Fruit fly (Drosophila melanogaster): ENCODE measurements around the gene Trp1.

Gene Trp1

dm6 chr2L:9966983-9967737, 42.0 kb upstream of the Trp1 start, which contains the start of the genes Dref and RpL13:
TSS of gene Dref (minus strand) at chr2L:9967229.
TSS of gene RpL13 (plus strand) at chr2L:9967313.
- peak; percentile 84 for TF ChIP-seq CG7368 (GFP tag; optimal IDR thresholded peaks at IDR 0.05)
- peak; percentile 72 for TF ChIP-seq acj6 (GFP tag; optimal IDR thresholded peaks at IDR 0.05)
- peak; percentile 82 for TF ChIP-seq Blimp-1 (GFP tag; optimal IDR thresholded peaks at IDR 0.05)
- no peak for TF ChIP-seq CG11902 (GFP tag; optimal IDR thresholded peaks at IDR 0.05)
- TF ChIP-seq vri (GFP tag; optimal IDR thresholded peaks at IDR 0.05), result peak; percentile 92
- no peak for TF ChIP-seq CG4318 (GFP tag; optimal IDR thresholded peaks at IDR 0.05)
- peak; percentile 90 for TF ChIP-seq svp (GFP tag)
- TF ChIP-seq dac (GFP tag; optimal IDR thresholded peaks at IDR 0.05), result peak; percentile 46
- TF ChIP-seq Sox102F (GFP tag; optimal IDR thresholded peaks at IDR 0.05), result peak; percentile 92
- TF ChIP-seq eg (GFP tag; IDR thresholded peaks at IDR 0.05), result peak; percentile 83
- peak; percentile 68 for TF ChIP-seq CG3032 (tag; optimal IDR thresholded peaks at IDR 0.05)
- TF ChIP-seq CG9139 (GFP tag; optimal IDR thresholded peaks at IDR 0.05), result peak; percentile 86
- peak; percentile 39; the same call in 1 of the 2 replicates for TF ChIP-seq CG15336 (GFP tag; IDR thresholded peaks at IDR 0.05)
- peak; percentile 82 for TF ChIP-seq achi (GFP tag; optimal IDR thresholded peaks at IDR 0.05)
- TF ChIP-seq Eip93F (GFP tag; optimal IDR thresholded peaks at IDR 0.05), result no peak
- peak; percentile 69 to 93 for TF ChIP-seq ss (GFP tag; optimal IDR thresholded peaks at IDR 0.05)
- TF ChIP-seq Gug (GFP tag; IDR thresholded peaks at IDR 0.05), result peak; percentile 44
- TF ChIP-seq Eip78C (GFP tag), result peak; percentile 90
- TF ChIP-seq Met (GFP tag; optimal IDR thresholded peaks at IDR 0.05), result peak; percentile 88
- TF ChIP-seq CG11762 (GFP tag; optimal IDR thresholded peaks at IDR 0.05; ENCODE audit: insufficient read depth), result peak; percentile 59
- peak; percentile 85 for TF ChIP-seq CG3919 (GFP tag; optimal IDR thresholded peaks at IDR 0.05)
- TF ChIP-seq CG10631 (GFP tag; optimal IDR thresholded peaks at IDR 0.05), result no peak
- peak; percentile 82 for TF ChIP-seq fd85E (GFP tag; optimal IDR thresholded peaks at IDR 0.05)
- TF ChIP-seq CG34406 (GFP tag; optimal IDR thresholded peaks at IDR 0.05), result peak; percentile 79
- peak; percentile 91 for TF ChIP-seq esn (GFP tag; optimal IDR thresholded peaks at IDR 0.05)
- TF ChIP-seq Hr4 (GFP tag; optimal IDR thresholded peaks at IDR 0.05), result peak; percentile 73
- TF ChIP-seq topi (GFP tag; optimal IDR thresholded peaks at IDR 0.05), result peak; percentile 85
- peak in 1 of 2 experiments; percentile 78 for TF ChIP-seq salr (GFP tag; optimal IDR thresholded peaks at IDR 0.05)
- TF ChIP-seq Lpt (GFP tag; optimal IDR thresholded peaks at IDR 0.05), result no peak
- peak; percentile 97 for TF ChIP-seq CG6854 (GFP tag; optimal IDR thresholded peaks at IDR 0.05)
- TF ChIP-seq CG32006 (GFP tag; optimal IDR thresholded peaks at IDR 0.05), result no peak
- peak; percentile 79 for TF ChIP-seq fkh (GFP tag; optimal IDR thresholded peaks at IDR 0.05)
- TF ChIP-seq Sox14 (GFP tag; optimal IDR thresholded peaks at IDR 0.05), result peak; percentile 78
- peak; percentile 53 for TF ChIP-seq Ets21C (GFP tag; optimal IDR thresholded peaks at IDR 0.05)
- peak; percentile 84 for TF ChIP-seq CG8632 (GFP tag; optimal IDR thresholded peaks at IDR 0.05)
- TF ChIP-seq lz (GFP tag; optimal IDR thresholded peaks at IDR 0.05), result peak; percentile 83
- peak; percentile 81 for TF ChIP-seq CG16779 (tag; optimal IDR thresholded peaks at IDR 0.05)
- TF ChIP-seq fd59A (GFP tag; optimal IDR thresholded peaks at IDR 0.05), result peak; percentile 60
- TF ChIP-seq Sox15 (GFP tag; optimal IDR thresholded peaks at IDR 0.05), result peak; percentile 28
- TF ChIP-seq CG6163 (GFP tag; IDR thresholded peaks at IDR 0.05), result peak; percentile 89
- peak; percentile 54 for TF ChIP-seq dsx (GFP tag; optimal IDR thresholded peaks at IDR 0.05; ENCODE audit: poor library complexity, severe bottlenecking)
- TF ChIP-seq CG6276 (GFP tag; optimal IDR thresholded peaks at IDR 0.05), result no peak
- TF ChIP-seq Hr38 (GFP tag; optimal IDR thresholded peaks at IDR 0.05), result no peak
- TF ChIP-seq Eip75B (GFP tag; optimal IDR thresholded peaks at IDR 0.05), result peak; percentile 83
- TF ChIP-seq CG11294 (GFP tag; IDR thresholded peaks at IDR 0.05), result no peak
- no peak; the same call in 1 of the 3 replicates for TF ChIP-seq CG8119 (GFP tag; IDR thresholded peaks at IDR 0.05)
- peak; percentile 66 for TF ChIP-seq CG6792 (GFP tag; optimal IDR thresholded peaks at IDR 0.05)
- peak; percentile 67 for TF ChIP-seq Hr39 (GFP tag; optimal IDR thresholded peaks at IDR 0.05)
- peak; percentile 78 for TF ChIP-seq CG6808 (GFP tag; optimal IDR thresholded peaks at IDR 0.05)
- TF ChIP-seq cyc (GFP tag; optimal IDR thresholded peaks at IDR 0.05), result peak; percentile 75

Data from whole organism, prepupa.